Fruit fly (Drosophila melanogaster) whole organism, embryonic: ENCODE data around the gene CG42751.

Experiments
- Bteb2 ChIP-seq: fragments of 200-800 bp; sonication (Bioruptor generic); optimal IDR thresholded peaks from 2 replicates; lab custom pipeline; 2016; ENCODE audit warnings: missing biosample characterization, missing genetic modification characterization
- CG10462 ChIP-seq: fragments of 200-800 bp; sonication (Bioruptor generic); optimal IDR thresholded peaks from 2 replicates; lab custom pipeline; 2016; ENCODE audit warnings: missing biosample characterization, missing genetic modification characterization
- CG11093 ChIP-seq: fragments of 200-800 bp; sonication (Bioruptor generic); IDR thresholded peaks from 3 replicates; pipeline ENCODE4 v1.3.6; 2022; ENCODE audit warnings: missing biosample characterization, missing genetic modification characterization
- CG11456 ChIP-seq: fragments of 200-800 bp; sonication (Bioruptor generic); IDR thresholded peaks from 3 replicates; pipeline ENCODE4 v1.3.6; 2022; ENCODE audit warnings: missing biosample characterization, missing genetic modification characterization
- CG12299 ChIP-seq: fragments of 200-800 bp; sonication (Bioruptor generic); optimal IDR thresholded peaks from 2 replicates; lab custom pipeline; 2018; ENCODE audit warnings: missing biosample characterization, mild to moderate bottlenecking, missing genetic modification characterization
- CG13624 ChIP-seq: fragments of 200-800 bp; sonication (Bioruptor generic); optimal IDR thresholded peaks from 2 replicates; lab custom pipeline; 2016; ENCODE audit warnings: missing biosample characterization, missing genetic modification characterization
- CG14667 ChIP-seq: fragments of 200-800 bp; sonication (Bioruptor generic); IDR thresholded peaks from 2 replicates; pipeline ENCODE4 v1.3.6; 2022; ENCODE audit warnings: missing biosample characterization, missing genetic modification characterization
- CG15011 ChIP-seq: fragments of 200-800 bp; sonication (Bioruptor generic); optimal IDR thresholded peaks from 3 replicates; lab custom pipeline; 2018; ENCODE audit warnings: missing biosample characterization, mild to moderate bottlenecking, missing genetic modification characterization
- CG15479 ChIP-seq: fragments of 200-800 bp; sonication (Bioruptor generic); optimal IDR thresholded peaks from 3 replicates; lab custom pipeline; 2019; ENCODE audit warnings: missing biosample characterization, mild to moderate bottlenecking, missing genetic modification characterization, moderate library complexity
- CG1602 ChIP-seq: fragments of 200-800 bp; sonication (Bioruptor generic); optimal IDR thresholded peaks from 3 replicates; lab custom pipeline; 2016; ENCODE audit warnings: missing biosample characterization, missing genetic modification characterization
- CG16813 ChIP-seq: fragments of 200-800 bp; sonication (Bioruptor generic); IDR thresholded peaks from 3 replicates; pipeline ENCODE4 v1.3.6; 2022; ENCODE audit warnings: missing biosample characterization, missing genetic modification characterization; ENCODE audit not compliant: partially characterized antibody
- CG16815 ChIP-seq: fragments of 200-800 bp; sonication (Bioruptor generic); optimal IDR thresholded peaks from 3 replicates; lab custom pipeline; 2017; ENCODE audit warnings: missing biosample characterization, mild to moderate bottlenecking, missing genetic modification characterization
- CG4730 ChIP-seq: fragments of 200-800 bp; sonication (Bioruptor generic); IDR thresholded peaks from 2 replicates; pipeline ENCODE4 v1.3.6; 2022; ENCODE audit warnings: missing biosample characterization, missing genetic modification characterization
- CG6813 ChIP-seq: fragments of 200-800 bp; sonication (Bioruptor generic); optimal IDR thresholded peaks from 2 replicates; lab custom pipeline; 2017; ENCODE audit warnings: missing biosample characterization, missing genetic modification characterization, mild to moderate bottlenecking, moderate library complexity, missing genetic modification reagents
- CG6854 ChIP-seq: fragments of 200-800 bp; sonication (Bioruptor generic); optimal IDR thresholded peaks from 3 replicates; lab custom pipeline; 2017; ENCODE audit warnings: missing biosample characterization, mild to moderate bottlenecking, missing genetic modification characterization
- CG7271 ChIP-seq: fragments of 200-800 bp; sonication (Bioruptor generic); optimal IDR thresholded peaks from 2 replicates; lab custom pipeline; 2018; ENCODE audit warnings: missing biosample characterization, mild to moderate bottlenecking, missing genetic modification characterization, moderate library complexity
- CG7928 ChIP-seq: fragments of 200-800 bp; sonication (Bioruptor generic); optimal IDR thresholded peaks from 2 replicates; lab custom pipeline; 2017; ENCODE audit warnings: missing biosample characterization, mild to moderate bottlenecking, missing genetic modification characterization
- CG8924 ChIP-seq: fragments of 200-800 bp; optimal IDR thresholded peaks from 3 replicates; lab custom pipeline; 2019; ENCODE audit warnings: missing biosample characterization, mild to moderate bottlenecking, missing genetic modification characterization, moderate library complexity
- CG8944 ChIP-seq: fragments of 200-800 bp; sonication (Bioruptor generic); optimal IDR thresholded peaks from 3 replicates; lab custom pipeline; 2016; ENCODE audit warnings: missing biosample characterization, missing genetic modification characterization
- CG9876 ChIP-seq: fragments of 200-800 bp; sonication (Bioruptor generic); optimal IDR thresholded peaks from 2 replicates; lab custom pipeline; 2016; ENCODE audit warnings: missing biosample characterization, missing genetic modification characterization
- D ChIP-seq, 2 experiments: fragments of 200-800 bp in 1 of 2; fragments of >200 bp in 1 of 2; sonication (Bioruptor generic) in 1 of 2; optimal IDR thresholded peaks; 2 replicates in 1 of 2; 3 replicates in 1 of 2; lab custom pipeline; 2017; ENCODE audit warnings: mild to moderate bottlenecking in 1 of 2, missing biosample characterization in 1 of 2, missing genetic modification characterization in 1 of 2, missing genetic modification reagents in 1 of 2
- D19A ChIP-seq: fragments of 200-800 bp; optimal IDR thresholded peaks from 3 replicates; lab custom pipeline; 2019; ENCODE audit warnings: missing biosample characterization, mild to moderate bottlenecking, missing genetic modification characterization, moderate library complexity
- Elba2 ChIP-seq: fragments of 200-800 bp; sonication (Bioruptor generic); optimal IDR thresholded peaks from 3 replicates; lab custom pipeline; 2016; ENCODE audit warnings: missing biosample characterization, missing genetic modification characterization
- Fer1 ChIP-seq: fragments of 200-800 bp; sonication (Bioruptor generic); optimal IDR thresholded peaks from 2 replicates; lab custom pipeline; 2017; ENCODE audit warnings: missing biosample characterization, mild to moderate bottlenecking, missing genetic modification characterization
- HLH4C ChIP-seq: fragments of 200-800 bp; sonication (Bioruptor generic); IDR thresholded peaks from 3 replicates; pipeline ENCODE4 v1.3.6; 2022; ENCODE audit warnings: missing biosample characterization, missing genetic modification characterization; ENCODE audit not compliant: partially characterized antibody
- Hand ChIP-seq: fragments of 200-800 bp; sonication (Bioruptor generic); optimal IDR thresholded peaks from 2 replicates; lab custom pipeline; 2017; ENCODE audit warnings: mild to moderate bottlenecking, missing biosample characterization, missing genetic modification reagents, missing genetic modification characterization
- Hmx ChIP-seq: fragments of 200-800 bp; sonication (Bioruptor generic); optimal IDR thresholded peaks from 2 replicates; lab custom pipeline; 2016; ENCODE audit warnings: missing biosample characterization, missing genetic modification characterization
- Hr51 ChIP-seq, 2 experiments: fragments of 200-800 bp; sonication (Bioruptor generic); optimal IDR thresholded peaks; 2 replicates in 1 of 2; 3 replicates in 1 of 2; lab custom pipeline; 2016 to 2018; ENCODE audit warnings: missing biosample characterization in 2 of 2, missing genetic modification characterization in 2 of 2, mild to moderate bottlenecking in 1 of 2, moderate library complexity in 1 of 2
- Lhr ChIP-seq: fragments of 200-800 bp; sonication (Bioruptor generic); optimal IDR thresholded peaks from 3 replicates; lab custom pipeline; 2017; ENCODE audit warnings: mild to moderate bottlenecking, missing biosample characterization, missing genetic modification reagents, missing genetic modification characterization
- Nf-YB ChIP-seq: fragments of 200-800 bp; sonication (Bioruptor generic); optimal IDR thresholded peaks from 3 replicates; lab custom pipeline; 2019; ENCODE audit warnings: missing biosample characterization, mild to moderate bottlenecking, missing genetic modification characterization, moderate library complexity
- Usf ChIP-seq: fragments of 200-800 bp; sonication (Bioruptor generic); optimal IDR thresholded peaks from 2 replicates; lab custom pipeline; 2017; ENCODE audit warnings: missing genotype, missing biosample characterization, missing genetic modification characterization
- ac ChIP-seq: fragments of 200-800 bp; sonication (Bioruptor generic); optimal IDR thresholded peaks from 3 replicates; lab custom pipeline; 2017; ENCODE audit warnings: missing biosample characterization, mild to moderate bottlenecking, missing genetic modification characterization
- ato ChIP-seq: fragments of 200-800 bp; sonication (Bioruptor generic); IDR thresholded peaks from 2 replicates; pipeline ENCODE4 v1.3.6; 2022; ENCODE audit warnings: missing biosample characterization, missing genetic modification characterization; ENCODE audit not compliant: partially characterized antibody
- dm ChIP-seq: fragments of 200-800 bp; sonication (Bioruptor generic); optimal IDR thresholded peaks from 3 replicates; lab custom pipeline; 2016; ENCODE audit warnings: missing biosample characterization, missing genetic modification characterization
- dmrt11E ChIP-seq: fragments of 200-800 bp; sonication (Bioruptor generic); optimal IDR thresholded peaks from 3 replicates; lab custom pipeline; 2018; ENCODE audit warnings: missing biosample characterization, mild to moderate bottlenecking, missing genetic modification characterization, moderate library complexity
- eve ChIP-seq, 2 experiments: fragments of >200 bp; optimal IDR thresholded peaks; 2 replicates each; lab custom pipeline; 2017; ENCODE audit warnings: missing biosample characterization in 2 of 2, missing genetic modification characterization in 2 of 2
- gcm2 ChIP-seq: fragments of 200-800 bp; sonication (Bioruptor generic); optimal IDR thresholded peaks from 2 replicates; lab custom pipeline; 2016; ENCODE audit warnings: missing biosample characterization, missing genetic modification characterization
- her ChIP-seq: fragments of 200-800 bp; sonication (Bioruptor generic); optimal IDR thresholded peaks from 2 replicates; lab custom pipeline; 2016; ENCODE audit warnings: missing biosample characterization, missing genetic modification characterization
- insv ChIP-seq, 2 experiments: fragments of 200-800 bp; sonication (Bioruptor generic); optimal IDR thresholded peaks; 3 replicates each; lab custom pipeline; 2016 to 2018; ENCODE audit warnings: missing biosample characterization in 2 of 2, missing genetic modification characterization in 2 of 2
- jigr1 ChIP-seq: fragments of 200-800 bp; sonication (Bioruptor generic); IDR thresholded peaks from 3 replicates; pipeline ENCODE4 v1.3.6; 2022; ENCODE audit warnings: missing biosample characterization, missing genetic modification characterization
- lola ChIP-seq, 3 experiments: fragments of >200 bp in 2 of 3; fragments of 200-800 bp in 1 of 3; sonication (Bioruptor generic) in 1 of 3; optimal IDR thresholded peaks; 2 replicates each; lab custom pipeline; 2017 to 2019; ENCODE audit warnings: missing biosample characterization in 3 of 3, missing genetic modification characterization in 3 of 3, mild to moderate bottlenecking in 1 of 3, moderate library complexity in 1 of 3
- maf-S ChIP-seq: fragments of 200-800 bp; sonication (Bioruptor generic); optimal IDR thresholded peaks from 2 replicates; lab custom pipeline; 2016; ENCODE audit warnings: missing biosample characterization, missing genetic modification characterization
- otp ChIP-seq: fragments of 200-800 bp; sonication (Bioruptor generic); IDR thresholded peaks from 3 replicates; pipeline ENCODE4, ENCODE4 v1.3.6; 2022; ENCODE audit warnings: missing biosample characterization, missing genetic modification characterization
- pfk ChIP-seq: fragments of 200-800 bp; sonication (Bioruptor generic); optimal IDR thresholded peaks from 2 replicates; lab custom pipeline; 2018; ENCODE audit warnings: missing biosample characterization, mild to moderate bottlenecking, missing genetic modification characterization, moderate library complexity
- run ChIP-seq: fragments of 200-800 bp; sonication (Bioruptor generic); optimal IDR thresholded peaks from 3 replicates; lab custom pipeline; 2018; ENCODE audit warnings: missing biosample characterization, mild to moderate bottlenecking, missing genetic modification characterization
- seq ChIP-seq: fragments of 200-800 bp; sonication (Bioruptor generic); IDR thresholded peaks from 2 replicates; pipeline ENCODE4 v1.3.6; 2022; ENCODE audit warnings: missing biosample characterization, missing genetic modification characterization
- sug ChIP-seq: fragments of 200-800 bp; optimal IDR thresholded peaks from 2 replicates; lab custom pipeline; 2019; ENCODE audit warnings: missing biosample characterization, mild to moderate bottlenecking, missing genetic modification characterization, moderate library complexity
- unc-4 ChIP-seq: fragments of 200-800 bp; sonication (Bioruptor generic); IDR thresholded peaks from 2 replicates; pipeline ENCODE4 v1.3.6; 2022; ENCODE audit warnings: missing biosample characterization, missing genetic modification characterization; ENCODE audit not compliant: partially characterized antibody
- yki ChIP-seq: fragments of >200 bp; optimal IDR thresholded peaks from 3 replicates; lab custom pipeline; 2018

Gene CG42751

dm6 chr2L:11816376-11816775 is 36.9 kb upstream of the CG42751 start (continued):
- peak; percentile 92 for TF ChIP-seq CG15011 (GFP tag; lab: Kevin White, UChicago)
- TF ChIP-seq Bteb2 (GFP tag; lab: Kevin White, UChicago): peak; percentile 83
- TF ChIP-seq HLH4C (GFP tag; lab: Robert Waterston, UW): 0 out of 3 replicates have a peak, but pooled peaks have one; percentile 21
- peak; percentile 91 for TF ChIP-seq CG16815 (GFP tag; lab: Kevin White, UChicago)
- peak; percentile 77 for TF ChIP-seq gcm2 (GFP tag; lab: Kevin White, UChicago)
- no peak for TF ChIP-seq D (optimal IDR thresholded peaks at IDR 0.05; lab: Kevin White, UChicago)
- TF ChIP-seq D (GFP tag; optimal IDR thresholded peaks at IDR 0.05; lab: Kevin White, UChicago): peak; percentile 98
- TF ChIP-seq unc-4: no peak
- TF ChIP-seq her (GFP tag; lab: Kevin White, UChicago): peak; percentile 94
- no peak for TF ChIP-seq Hmx
- TF ChIP-seq run (tag; lab: Kevin White, UChicago): peak; percentile 44
- TF ChIP-seq lola (GFP tag; optimal IDR thresholded peaks at IDR 0.05; lab: Kevin White, UChicago): peak in 1 of 3 experiments; percentile 78
- TF ChIP-seq Usf: peak; percentile 87
- peak; percentile 96 for TF ChIP-seq Fer1 (GFP tag; lab: Kevin White, UChicago)
- peak; percentile 83 for TF ChIP-seq maf-S (GFP tag; lab: Kevin White, UChicago)
- TF ChIP-seq ac (GFP tag; lab: Kevin White, UChicago): peak; percentile 99
- peak; percentile 79 for TF ChIP-seq Hand (GFP tag; lab: Kevin White, UChicago)
- TF ChIP-seq pfk (GFP tag; lab: Kevin White, UChicago): peak; percentile 83
- TF ChIP-seq CG7271: peak; percentile 100
- peak in 1 of 2 experiments; percentile 83 for TF ChIP-seq insv (GFP tag; optimal IDR thresholded peaks at IDR 0.05; lab: Kevin White, UChicago)
- no peak for TF ChIP-seq ato (GFP tag; lab: Robert Waterston, UW)
- peak; percentile 89 for TF ChIP-seq CG10462 (GFP tag; lab: Kevin White, UChicago)
- TF ChIP-seq dmrt11E (tag; lab: Kevin White, UChicago): peak; percentile 93
- TF ChIP-seq otp: peak; percentile 98
- peak; percentile 68 for TF ChIP-seq CG7928 (GFP tag; lab: Kevin White, UChicago)
- TF ChIP-seq sug: peak; percentile 80
- peak; percentile 70; the same call in 2 of the 3 replicates for TF ChIP-seq CG11093 (GFP tag; lab: Robert Waterston, UW)
- TF ChIP-seq yki (lab: Kevin White, UChicago): no peak
- peak; percentile 82 for TF ChIP-seq CG1602 (GFP tag; lab: Kevin White, UChicago)
- TF ChIP-seq dm (GFP tag; lab: Kevin White, UChicago): peak; percentile 92
- TF ChIP-seq CG6813 (GFP tag; lab: Kevin White, UChicago): peak; percentile 99
- peak; percentile 90 for TF ChIP-seq CG13624 (GFP tag; lab: Kevin White, UChicago)
- peak; percentile 75 for TF ChIP-seq Nf-YB (GFP tag; lab: Kevin White, UChicago)
- peak; percentile 72 for TF ChIP-seq CG12299 (tag; lab: Kevin White, UChicago)
- TF ChIP-seq D19A (tag; lab: Kevin White, UChicago): peak; percentile 77
- peak; percentile 76; the same call in 1 of the 2 replicates for TF ChIP-seq CG14667 (GFP tag; lab: Robert Waterston, UW)
- TF ChIP-seq jigr1 (GFP tag; lab: Robert Waterston, UW): peak; percentile 62; the same call in 1 of the 3 replicates
- TF ChIP-seq CG9876 (GFP tag; lab: Kevin White, UChicago): peak; percentile 95
- peak; percentile 96 for TF ChIP-seq CG6854 (GFP tag; lab: Kevin White, UChicago)
- TF ChIP-seq CG8924 (tag; lab: Kevin White, UChicago): peak; percentile 78
- peak; percentile 74 for TF ChIP-seq CG15479 (GFP tag; lab: Kevin White, UChicago)
- peak in 1 of 2 experiments; percentile 54 for TF ChIP-seq eve (GFP tag; optimal IDR thresholded peaks at IDR 0.05; lab: Kevin White, UChicago)
- peak; percentile 96 for TF ChIP-seq CG11456 (GFP tag; lab: Robert Waterston, UW)
- TF ChIP-seq Elba2 (GFP tag; lab: Kevin White, UChicago): peak; percentile 91
- TF ChIP-seq seq (GFP tag; lab: Robert Waterston, UW): peak; percentile 76
- peak; percentile 85 for TF ChIP-seq CG4730 (GFP tag; lab: Robert Waterston, UW)
- peak; percentile 50; the same call in 2 of the 3 replicates for TF ChIP-seq CG16813 (GFP tag; lab: Robert Waterston, UW)
- peak; percentile 55 to 84 for TF ChIP-seq Hr51 (GFP tag; optimal IDR thresholded peaks at IDR 0.05; lab: Kevin White, UChicago)
- peak; percentile 94 for TF ChIP-seq CG8944 (GFP tag; lab: Kevin White, UChicago)
- peak; percentile 97 for TF ChIP-seq Lhr (GFP tag; lab: Kevin White, UChicago)
